Fruit fly (Drosophila melanogaster) whole organism, embryonic: ENCODE results near the gene Vha16-2.

Experiments
- Atf-2 ChIP-seq: fragments of 200-800 bp; sonication (Bioruptor generic); optimal IDR thresholded peaks from 2 replicates; lab custom pipeline; 2016; ENCODE audit warnings: missing biosample characterization, missing genetic modification characterization
- CG10209 ChIP-seq: fragments of 200-800 bp; sonication (Bioruptor generic); optimal IDR thresholded peaks from 3 replicates; lab custom pipeline; 2017; ENCODE audit warnings: missing biosample characterization, mild to moderate bottlenecking, missing genetic modification characterization, missing genetic modification reagents
- CG11696 ChIP-seq: fragments of 200-800 bp; sonication (Bioruptor generic); IDR thresholded peaks from 2 replicates; pipeline ENCODE4 v1.3.6; 2022; ENCODE audit warnings: missing biosample characterization, missing genetic modification characterization
- CG11723 ChIP-seq: fragments of 200-800 bp; sonication (Bioruptor generic); optimal IDR thresholded peaks from 2 replicates; lab custom pipeline; 2017; ENCODE audit warnings: missing biosample characterization, mild to moderate bottlenecking, missing genetic modification characterization
- CG12236 ChIP-seq: fragments of 200-800 bp; sonication (Bioruptor generic); optimal IDR thresholded peaks from 2 replicates; lab custom pipeline; 2016; ENCODE audit warnings: missing biosample characterization, missing genetic modification characterization
- CG13296 ChIP-seq: fragments of 200-800 bp; sonication (Bioruptor generic); optimal IDR thresholded peaks from 3 replicates; lab custom pipeline; 2018; ENCODE audit warnings: missing biosample characterization, mild to moderate bottlenecking, missing genetic modification characterization
- CG14441 ChIP-seq: fragments of 200-800 bp; sonication (Bioruptor generic); IDR thresholded peaks from 2 replicates; pipeline ENCODE4 v1.3.6; 2022; ENCODE audit warnings: missing biosample characterization, missing genetic modification characterization
- CG15479 ChIP-seq: fragments of 200-800 bp; sonication (Bioruptor generic); optimal IDR thresholded peaks from 3 replicates; lab custom pipeline; 2019; ENCODE audit warnings: missing biosample characterization, mild to moderate bottlenecking, missing genetic modification characterization, moderate library complexity
- CG15601 ChIP-seq: fragments of 200-800 bp; sonication (Bioruptor generic); optimal IDR thresholded peaks from 3 replicates; lab custom pipeline; 2019; ENCODE audit warnings: missing biosample characterization, mild to moderate bottlenecking, missing genetic modification characterization, moderate library complexity
- CG1647 ChIP-seq: fragments of 200-800 bp; sonication (Bioruptor generic); optimal IDR thresholded peaks from 3 replicates; lab custom pipeline; 2016; ENCODE audit warnings: missing biosample characterization, missing genetic modification characterization
- CG17186 ChIP-seq: fragments of 200-800 bp; sonication (Bioruptor generic); optimal IDR thresholded peaks from 3 replicates; lab custom pipeline; 2017; ENCODE audit warnings: missing biosample characterization, missing genetic modification reagents, missing genetic modification characterization
- CG18011 ChIP-seq: fragments of 200-800 bp; sonication (Bioruptor generic); optimal IDR thresholded peaks from 2 replicates; lab custom pipeline; 2017; ENCODE audit warnings: missing biosample characterization, missing genetic modification characterization, mild to moderate bottlenecking, moderate library complexity, missing genotype
- CG18262 ChIP-seq: fragments of 200-800 bp; optimal IDR thresholded peaks from 3 replicates; lab custom pipeline; 2019; ENCODE audit warnings: missing biosample characterization, mild to moderate bottlenecking, missing genetic modification characterization, moderate library complexity
- CG18476 ChIP-seq: fragments of 200-800 bp; sonication (Bioruptor generic); optimal IDR thresholded peaks from 2 replicates; lab custom pipeline; 2016; ENCODE audit warnings: missing biosample characterization, mild to moderate bottlenecking, missing genetic modification characterization
- CG2712 ChIP-seq: fragments of 200-800 bp; optimal IDR thresholded peaks from 3 replicates; lab custom pipeline; 2019; ENCODE audit warnings: missing biosample characterization, mild to moderate bottlenecking, missing genetic modification characterization, moderate library complexity
- CG4854 ChIP-seq: fragments of 200-800 bp; sonication (Bioruptor generic); optimal IDR thresholded peaks from 2 replicates; lab custom pipeline; 2016; ENCODE audit warnings: missing biosample characterization, missing genetic modification characterization, inconsistent platforms
- CG9932 ChIP-seq: fragments of 200-800 bp; sonication (Bioruptor generic); IDR thresholded peaks from 2 replicates; pipeline ENCODE4 v1.3.6; 2022; ENCODE audit warnings: missing biosample characterization, missing genetic modification characterization
- Camta ChIP-seq: fragments of 200-800 bp; sonication (Bioruptor generic); optimal IDR thresholded peaks from 2 replicates; lab custom pipeline; 2016; ENCODE audit warnings: missing biosample characterization, missing genetic modification characterization
- D19A ChIP-seq: fragments of 200-800 bp; optimal IDR thresholded peaks from 3 replicates; lab custom pipeline; 2019; ENCODE audit warnings: missing biosample characterization, mild to moderate bottlenecking, missing genetic modification characterization, moderate library complexity
- E2f1 ChIP-seq: fragments of 200-800 bp; sonication (Bioruptor generic); IDR thresholded peaks from 2 replicates; pipeline ENCODE4 v1.3.6; 2022; ENCODE audit warnings: missing biosample characterization, missing genetic modification characterization
- ERR ChIP-seq: fragments of 200-800 bp; sonication (Bioruptor generic); optimal IDR thresholded peaks from 2 replicates; lab custom pipeline; 2016; ENCODE audit warnings: missing biosample characterization, missing genetic modification characterization
- Gug ChIP-seq: fragments of 200-800 bp; sonication (Bioruptor generic); IDR thresholded peaks from 4 replicates; pipeline ENCODE4 v1.3.6; 2022; ENCODE audit warnings: missing biosample characterization, missing genetic modification characterization
- H15 ChIP-seq: fragments of 200-800 bp; sonication (Bioruptor generic); IDR thresholded peaks from 3 replicates; pipeline ENCODE4 v1.3.6; 2022; ENCODE audit warnings: missing biosample characterization, missing genetic modification characterization
- Jarid2 ChIP-seq: fragments of 200-800 bp; sonication (Bioruptor generic); optimal IDR thresholded peaks from 3 replicates; lab custom pipeline; 2017; ENCODE audit warnings: mild to moderate bottlenecking, missing biosample characterization, missing genetic modification reagents, missing genetic modification characterization
- Med ChIP-seq: fragments of 200-800 bp; sonication (Bioruptor generic); peaks from one replicate; lab custom pipeline; 2016; ENCODE audit warnings: missing biosample characterization, missing genetic modification characterization, mild to moderate bottlenecking, inconsistent platforms, moderate library complexity
- Optix ChIP-seq: fragments of 200-800 bp; sonication (Bioruptor generic); IDR thresholded peaks from 3 replicates; pipeline ENCODE4 v1.3.6; 2022; ENCODE audit warnings: missing biosample characterization, missing genetic modification characterization
- Ptx1 ChIP-seq: fragments of 200-800 bp; sonication (Bioruptor generic); IDR thresholded peaks from 2 replicates; pipeline ENCODE4 v1.3.6; 2022; ENCODE audit warnings: missing biosample characterization, missing genetic modification characterization
- Sox100B ChIP-seq: fragments of 200-800 bp; sonication (Bioruptor generic); optimal IDR thresholded peaks from 3 replicates; lab custom pipeline; 2018; ENCODE audit warnings: missing biosample characterization, mild to moderate bottlenecking, missing genetic modification characterization
- Sox102F ChIP-seq: fragments of 200-800 bp; sonication (Bioruptor generic); optimal IDR thresholded peaks from 2 replicates; lab custom pipeline; 2018; ENCODE audit warnings: missing biosample characterization, mild to moderate bottlenecking, missing genetic modification characterization, moderate library complexity
- Taf1 ChIP-seq: fragments of 200-800 bp; sonication (Bioruptor generic); IDR thresholded peaks from 2 replicates; pipeline ENCODE4 v1.3.6; 2022; ENCODE audit warnings: missing biosample characterization, missing genetic modification characterization
- ab ChIP-seq: fragments of 200-800 bp; sonication (Bioruptor generic); optimal IDR thresholded peaks from 2 replicates; lab custom pipeline; 2016; ENCODE audit warnings: missing biosample characterization, missing genetic modification characterization
- aop ChIP-seq: fragments of 200-800 bp; sonication (Bioruptor generic); IDR thresholded peaks from 2 replicates; pipeline ENCODE4 v1.3.6; 2022; ENCODE audit warnings: missing biosample characterization, missing genetic modification characterization
- bcd ChIP-seq: fragments of 200-800 bp; sonication (Bioruptor generic); optimal IDR thresholded peaks from 2 replicates; lab custom pipeline; 2017; ENCODE audit warnings: missing biosample characterization, mild to moderate bottlenecking, missing genetic modification characterization
- crp ChIP-seq, 2 experiments: fragments of 200-800 bp; sonication (Bioruptor generic); optimal IDR thresholded peaks; 2 replicates in 1 of 2; 3 replicates in 1 of 2; lab custom pipeline; 2017; ENCODE audit warnings: missing biosample characterization in 2 of 2, missing genetic modification characterization in 2 of 2, mild to moderate bottlenecking in 1 of 2, moderate library complexity in 1 of 2
- disco-r ChIP-seq: fragments of 200-800 bp; sonication (Bioruptor generic); optimal IDR thresholded peaks from 2 replicates; lab custom pipeline; 2016; ENCODE audit warnings: missing biosample characterization, missing genetic modification characterization
- dmrt99B ChIP-seq: fragments of 200-800 bp; sonication (Bioruptor generic); optimal IDR thresholded peaks from 2 replicates; lab custom pipeline; 2018; ENCODE audit warnings: missing biosample characterization, mild to moderate bottlenecking, missing genetic modification characterization, moderate library complexity
- gsb ChIP-seq: fragments of 200-800 bp; sonication (Bioruptor generic); IDR thresholded peaks from 2 replicates; pipeline ENCODE4 v1.3.6; 2022; ENCODE audit warnings: missing biosample characterization, missing genetic modification characterization
- gsb-n ChIP-seq: fragments of 200-800 bp; sonication (Bioruptor generic); optimal IDR thresholded peaks from 3 replicates; lab custom pipeline; 2018; ENCODE audit warnings: missing biosample characterization, mild to moderate bottlenecking, missing genetic modification characterization
- hkb ChIP-seq, 2 experiments: fragments of 200-800 bp in 1 of 2; fragments of >200 bp in 1 of 2; sonication (Bioruptor generic) in 1 of 2; IDR thresholded peaks in 1 of 2; optimal IDR thresholded peaks in 1 of 2; 2 replicates each; pipeline versions ENCODE4 v1.3.6 to Lab custom; 2017 to 2022; ENCODE audit warnings: missing biosample characterization in 1 of 2, missing genetic modification characterization in 1 of 2
- mam ChIP-seq: fragments of 200-800 bp; sonication (Bioruptor generic); optimal IDR thresholded peaks from 3 replicates; lab custom pipeline; 2016; ENCODE audit warnings: missing biosample characterization, missing genetic modification characterization
- nmo ChIP-seq: fragments of 200-800 bp; sonication (Bioruptor generic); optimal IDR thresholded peaks from 2 replicates; lab custom pipeline; 2018; ENCODE audit warnings: missing biosample characterization, mild to moderate bottlenecking, missing genetic modification characterization, moderate library complexity
- nom ChIP-seq: fragments of 200-800 bp; sonication (Bioruptor generic); optimal IDR thresholded peaks from 2 replicates; lab custom pipeline; 2017; ENCODE audit warnings: missing biosample characterization, missing genetic modification characterization, mild to moderate bottlenecking, moderate library complexity, missing genetic modification reagents
- pfk ChIP-seq: fragments of 200-800 bp; sonication (Bioruptor generic); optimal IDR thresholded peaks from 2 replicates; lab custom pipeline; 2018; ENCODE audit warnings: missing biosample characterization, mild to moderate bottlenecking, missing genetic modification characterization, moderate library complexity
- pho ChIP-seq: fragments of 200-800 bp; sonication (Bioruptor generic); optimal IDR thresholded peaks from 2 replicates; lab custom pipeline; 2016; ENCODE audit warnings: missing biosample characterization, missing genetic modification characterization
- sens ChIP-seq: fragments of 200-800 bp; sonication (Bioruptor generic); peaks from one replicate; lab custom pipeline; 2016; ENCODE audit warnings: missing biosample characterization, missing genetic modification characterization
- sens-2 ChIP-seq: fragments of 200-800 bp; sonication (Bioruptor generic); IDR thresholded peaks from 2 replicates; pipeline ENCODE4 v1.3.6; 2022; ENCODE audit warnings: missing biosample characterization, missing genetic modification characterization
- seq ChIP-seq: fragments of 200-800 bp; sonication (Bioruptor generic); IDR thresholded peaks from 2 replicates; pipeline ENCODE4 v1.3.6; 2022; ENCODE audit warnings: missing biosample characterization, missing genetic modification characterization
- sisA ChIP-seq: fragments of 200-800 bp; sonication (Bioruptor generic); IDR thresholded peaks from 2 replicates; pipeline ENCODE4 v1.3.6; 2022; ENCODE audit warnings: missing biosample characterization, missing genetic modification characterization
- slbo ChIP-seq: fragments of 200-800 bp; sonication (Bioruptor generic); IDR thresholded peaks from 2 replicates; pipeline ENCODE4 v1.3.6; 2022; ENCODE audit warnings: missing biosample characterization, missing genetic modification characterization
- tll ChIP-seq, 2 experiments: fragments of 200-800 bp in 1 of 2; fragments of >200 bp in 1 of 2; sonication (Bioruptor generic) in 1 of 2; optimal IDR thresholded peaks; 2 replicates each; lab custom pipeline; 2017 to 2019; ENCODE audit warnings: missing biosample characterization in 2 of 2, missing genetic modification characterization in 2 of 2, mild to moderate bottlenecking in 1 of 2, moderate library complexity in 1 of 2
- usp ChIP-seq: fragments of >200 bp; optimal IDR thresholded peaks from 2 replicates; lab custom pipeline; 2017; ENCODE audit warnings: missing biosample characterization, missing genetic modification characterization
- yki ChIP-seq: fragments of >200 bp; optimal IDR thresholded peaks from 3 replicates; lab custom pipeline; 2018

Gene Vha16-2

dm6 chr3L:11433151-11433550 is 41.6 kb upstream of the Vha16-2 start (continued):
- TF ChIP-seq CG2712 (tag; lab: Kevin White, UChicago), result peak; percentile 28
- TF ChIP-seq pho (GFP tag; lab: Kevin White, UChicago), result no peak
- TF ChIP-seq Optix (GFP tag; lab: Robert Waterston, UW), result 0 out of 3 replicates have a peak, but pooled peaks have one; percentile 21
- no peak for TF ChIP-seq pfk (GFP tag; lab: Kevin White, UChicago)
- TF ChIP-seq CG11696 (GFP tag; lab: Robert Waterston, UW), result no peak
- TF ChIP-seq H15 (GFP tag; lab: Robert Waterston, UW), result peak; percentile 44; the same call in 1 of the 3 replicates
- peak; percentile 8; the same call in 1 of the 2 replicates for TF ChIP-seq E2f1 (GFP tag; lab: Robert Waterston, UW)
- no peak for TF ChIP-seq mam (GFP tag; lab: Kevin White, UChicago)
- no peak for TF ChIP-seq CG10209
- TF ChIP-seq yki (lab: Kevin White, UChicago), result no peak
- TF ChIP-seq CG1647, result no peak
- TF ChIP-seq D19A (tag; lab: Kevin White, UChicago), result no peak
- TF ChIP-seq sens (GFP tag; lab: Kevin White, UChicago), result peak; percentile 70
- no peak for TF ChIP-seq CG12236 (GFP tag; lab: Kevin White, UChicago)
- TF ChIP-seq Taf1 (GFP tag; lab: Robert Waterston, UW), result no peak
- TF ChIP-seq CG18011 (GFP tag; lab: Kevin White, UChicago), result no peak
- no peak for TF ChIP-seq disco-r (GFP tag; lab: Kevin White, UChicago)
- no peak for TF ChIP-seq ERR
- TF ChIP-seq Jarid2 (GFP tag; lab: Kevin White, UChicago), result no peak
- TF ChIP-seq Camta (GFP tag; lab: Kevin White, UChicago), result no peak
- TF ChIP-seq nmo (GFP tag; lab: Kevin White, UChicago), result peak; percentile 16
- TF ChIP-seq dmrt99B, result no peak
- no peak for TF ChIP-seq usp (GFP tag; lab: Kevin White, UChicago)
- TF ChIP-seq Sox100B (GFP tag; lab: Kevin White, UChicago), result no peak
- TF ChIP-seq Atf-2 (GFP tag; lab: Kevin White, UChicago), result no peak
- no peak for TF ChIP-seq seq (GFP tag; lab: Robert Waterston, UW)
- TF ChIP-seq nom (GFP tag; lab: Kevin White, UChicago), result no peak
- no peak for TF ChIP-seq CG4854 (GFP tag; lab: Kevin White, UChicago)
- TF ChIP-seq Gug (GFP tag; lab: Robert Waterston, UW), result no peak
- no peak for TF ChIP-seq gsb-n (tag; lab: Kevin White, UChicago)
- TF ChIP-seq Ptx1 (GFP tag; lab: Robert Waterston, UW), result 0 out of 2 replicates have a peak, but pooled peaks have one; percentile 42
- TF ChIP-seq CG9932 (GFP tag; lab: Robert Waterston, UW), result no peak
- TF ChIP-seq hkb (optimal IDR thresholded peaks at IDR 0.05; lab: Kevin White, UChicago), result no peak
- TF ChIP-seq hkb (GFP tag; IDR thresholded peaks at IDR 0.05; lab: Robert Waterston, UW), result peak; percentile 32; the same call in 1 of the 2 replicates
- peak; percentile 22 for TF ChIP-seq CG18262
- no peak for TF ChIP-seq gsb (GFP tag; lab: Robert Waterston, UW)
- TF ChIP-seq CG18476, result no peak
- TF ChIP-seq Sox102F (GFP tag; lab: Kevin White, UChicago), result no peak
- TF ChIP-seq sisA (GFP tag; lab: Robert Waterston, UW), result peak; percentile 23; the same call in 1 of the 2 replicates
- TF ChIP-seq sens-2 (GFP tag; lab: Robert Waterston, UW), result no peak
- TF ChIP-seq aop (GFP tag; lab: Robert Waterston, UW), result no peak
- TF ChIP-seq ab, result no peak
- no peak for TF ChIP-seq CG17186
- no peak for TF ChIP-seq CG11723 (GFP tag; lab: Kevin White, UChicago)
- no peak for TF ChIP-seq bcd (GFP tag; lab: Kevin White, UChicago)
- no peak for TF ChIP-seq slbo (GFP tag; lab: Robert Waterston, UW)
- no peak for TF ChIP-seq CG14441 (GFP tag; lab: Robert Waterston, UW)
- peak; percentile 66 for TF ChIP-seq Med (GFP tag; lab: Kevin White, UChicago)
- TF ChIP-seq tll (GFP tag; optimal IDR thresholded peaks at IDR 0.05; lab: Kevin White, UChicago), result no peak
- TF ChIP-seq crp (GFP tag; optimal IDR thresholded peaks at IDR 0.05; lab: Kevin White, UChicago), result no peak
- TF ChIP-seq CG13296 (GFP tag; lab: Kevin White, UChicago), result no peak
- TF ChIP-seq CG15601 (tag; lab: Kevin White, UChicago), result no peak
- TF ChIP-seq CG15479, result no peak
